Fruit fly (Drosophila melanogaster) whole organism, pupa: ENCODE results near the gene CG15019.

ENCODE experiments used
- CG10348 ChIP-seq: fragments of 200-800 bp; sonication (Bioruptor generic); IDR thresholded peaks from 2 replicates; pipeline ENCODE4 v1.3.6; 2022; ENCODE audit warnings: missing biosample characterization, missing genetic modification characterization
- CG13204 ChIP-seq: fragments of 200-800 bp; sonication (Bioruptor generic); optimal IDR thresholded peaks from 2 replicates; lab custom pipeline; 2018; ENCODE audit warnings: missing biosample characterization, mild to moderate bottlenecking, missing genetic modification characterization, moderate library complexity
- CG15710 ChIP-seq: fragments of 200-800 bp; sonication (Bioruptor generic); optimal IDR thresholded peaks from 2 replicates; lab custom pipeline; 2018; ENCODE audit warnings: missing biosample characterization, mild to moderate bottlenecking, missing genetic modification characterization, moderate library complexity
- CG17806 ChIP-seq: fragments of 200-800 bp; sonication (Bioruptor generic); optimal IDR thresholded peaks from 2 replicates; lab custom pipeline; 2018; ENCODE audit warnings: missing biosample characterization, mild to moderate bottlenecking, missing genetic modification characterization, moderate library complexity
- CG34367 ChIP-seq: fragments of 200-800 bp; sonication (Bioruptor generic); optimal IDR thresholded peaks from 2 replicates; lab custom pipeline; 2018; ENCODE audit warnings: missing biosample characterization, mild to moderate bottlenecking, missing genetic modification characterization
- CG8301 ChIP-seq: fragments of 200-800 bp; sonication (Bioruptor generic); optimal IDR thresholded peaks from 2 replicates; lab custom pipeline; 2018; ENCODE audit warnings: missing biosample characterization, mild to moderate bottlenecking, missing genetic modification characterization
- CG9948 ChIP-seq: fragments of 200-800 bp; sonication (Bioruptor generic); optimal IDR thresholded peaks from 2 replicates; lab custom pipeline; 2018; ENCODE audit warnings: missing biosample characterization, mild to moderate bottlenecking, missing genetic modification characterization, moderate library complexity
- EcR ChIP-seq: fragments of 200-800 bp; sonication (Bioruptor generic); optimal IDR thresholded peaks from 3 replicates; lab custom pipeline; 2019; ENCODE audit warnings: missing biosample characterization, missing genetic modification characterization, mild to moderate bottlenecking, moderate library complexity, missing genetic modification reagents
- Pif1B ChIP-seq: fragments of 200-800 bp; sonication (Bioruptor generic); optimal IDR thresholded peaks from 3 replicates; lab custom pipeline; 2016; ENCODE audit warnings: missing biosample characterization, missing genetic modification characterization
- fd96Ca ChIP-seq: fragments of 200-800 bp; sonication (Bioruptor generic); IDR thresholded peaks from 3 replicates; pipeline ENCODE4 v1.3.6; 2022; ENCODE audit warnings: missing biosample characterization, missing genetic modification characterization
- gl ChIP-seq: fragments of 200-800 bp; sonication (Bioruptor generic); optimal IDR thresholded peaks from 2 replicates; lab custom pipeline; 2018; ENCODE audit warnings: missing biosample characterization, mild to moderate bottlenecking, missing genetic modification characterization
- rn ChIP-seq: fragments of 200-800 bp; sonication (Bioruptor generic); IDR thresholded peaks from 2 replicates; pipeline ENCODE4 v1.3.6; 2022; ENCODE audit warnings: missing biosample characterization, missing genetic modification characterization

DNA sequence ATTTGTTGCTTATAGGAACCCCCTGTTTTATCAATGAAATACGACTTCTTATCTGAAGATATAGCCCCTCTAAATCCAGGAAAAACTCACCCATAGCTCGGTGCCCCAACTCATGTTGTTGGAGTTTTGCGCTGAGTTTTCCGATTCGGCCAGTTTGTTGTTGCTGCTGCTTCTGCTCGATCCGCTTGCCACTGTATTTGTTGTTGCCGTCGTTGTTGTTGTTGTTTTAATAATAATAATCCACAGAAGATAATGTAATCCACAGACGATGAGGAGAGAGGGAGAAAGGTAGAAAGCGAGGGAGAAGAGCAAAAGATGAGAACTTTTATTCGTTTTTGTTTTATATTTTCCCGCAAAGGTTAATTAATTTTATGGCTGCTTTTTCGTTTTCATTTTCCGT is 42.9 kb downstream of the CG15019 start:
- TF ChIP-seq CG8301 (tag; lab: Kevin White, UChicago) (no peak), CG9948 (tag; lab: Kevin White, UChicago) (no peak), EcR (GFP tag; lab: Kevin White, UChicago) (no peak), CG17806 (tag; lab: Kevin White, UChicago) (no peak), CG34367 (no peak), CG15710 (tag; lab: Kevin White, UChicago) (no peak), CG13204 (no peak), gl (no peak), fd96Ca (no peak), Pif1B (no peak), rn (GFP tag; lab: Robert Waterston, UW) (no peak), CG10348 (no peak)
